Worm (Caenorhabditis elegans) whole organism, L4 larva: ENCODE data around the gene ttr-18.

Experiments
- F10B5.3 ChIP-seq: sonication (generic microtip); optimal IDR thresholded peaks from 2 replicates; lab custom pipeline; 2016; ENCODE audit warnings: mild to moderate bottlenecking, missing genetic modification characterization, missing compliant biosample characterization
- F26F4.8 ChIP-seq: fragments of 200-800 bp; sonication (Bioruptor generic); conservative IDR thresholded peaks from 2 replicates; pipeline ENCODE4 v1.3.6; 2022; ENCODE audit warnings: missing genetic modification characterization, missing compliant biosample characterization
- F37D6.2 ChIP-seq: sonication (generic microtip); optimal IDR thresholded peaks from 2 replicates; lab custom pipeline; 2016; ENCODE audit warnings: mild to moderate bottlenecking, missing genetic modification characterization, missing compliant biosample characterization
- T26A8.4 ChIP-seq: fragments of 200-800 bp; sonication (Bioruptor generic); IDR thresholded peaks from 2 replicates; pipeline ENCODE4 v1.3.6; 2022; ENCODE audit warnings: missing genetic modification characterization, missing compliant biosample characterization
- Y5F2A.4 ChIP-seq: fragments of 200-800 bp; sonication (Bioruptor generic); optimal IDR thresholded peaks from 2 replicates; lab custom pipeline; 2018; ENCODE audit warnings: mild to moderate bottlenecking, missing genetic modification characterization, missing compliant biosample characterization
- ZK337.2 ChIP-seq: fragments of 200-800 bp; sonication (Bioruptor generic); IDR thresholded peaks from 2 replicates; pipeline ENCODE4 v1.3.6; 2022; ENCODE audit warnings: missing genetic modification reagents, missing genetic modification characterization, missing compliant biosample characterization
- aha-1 ChIP-seq: fragments of 150-350 bp; peaks from one replicate; lab custom pipeline; 2014; ENCODE audit warnings: missing biosample characterization, missing genetic modification characterization
- ama-1 ChIP-seq: fragments of 150-350 bp; optimal IDR thresholded peaks from 2 replicates; lab custom pipeline; 2014; ENCODE audit warnings: inconsistent platforms, mixed read lengths
- arid-1 ChIP-seq: fragments of 200-800 bp; sonication (Bioruptor generic); conservative IDR thresholded peaks from 2 replicates; pipeline ENCODE4 v1.3.6; 2022; ENCODE audit warnings: missing genetic modification reagents, missing genetic modification characterization, missing compliant biosample characterization
- ceh-20 ChIP-seq: fragments of 200-800 bp; sonication (Bioruptor generic); IDR thresholded peaks from 2 replicates; pipeline ENCODE4 v1.3.6; 2022; ENCODE audit warnings: missing genetic modification reagents, missing genetic modification characterization, missing compliant biosample characterization
- ceh-62 ChIP-seq: sonication (generic microtip); optimal IDR thresholded peaks from 2 replicates; lab custom pipeline; 2017; ENCODE audit warnings: missing biosample characterization, missing genetic modification characterization
- ctbp-1 ChIP-seq: fragments of 200-800 bp; sonication (Bioruptor generic); IDR thresholded peaks from 2 replicates; pipeline ENCODE4 v1.3.6; 2022; ENCODE audit warnings: missing genetic modification reagents, missing genetic modification characterization, missing compliant biosample characterization
- daf-8 ChIP-seq: fragments of 200-800 bp; sonication (Bioruptor generic); IDR thresholded peaks from 2 replicates; pipeline ENCODE4 v1.3.6; 2022; ENCODE audit warnings: missing genetic modification characterization, missing compliant biosample characterization
- dmd-6 ChIP-seq: fragments of 200-800 bp; sonication (Bioruptor generic); IDR thresholded peaks from 2 replicates; pipeline ENCODE4 v1.3.6; 2022; ENCODE audit warnings: missing genetic modification reagents, missing genetic modification characterization, missing compliant biosample characterization
- dmd-8 ChIP-seq: fragments of 200-800 bp; sonication (Bioruptor generic); IDR thresholded peaks from 2 replicates; pipeline ENCODE4 v1.3.6; 2022; ENCODE audit warnings: missing genetic modification characterization, missing compliant biosample characterization
- dmd-9 ChIP-seq: fragments of 200-800 bp; sonication (Bioruptor generic); IDR thresholded peaks from 2 replicates; pipeline ENCODE4 v1.3.6; 2022; ENCODE audit warnings: missing genetic modification reagents, missing genetic modification characterization, missing compliant biosample characterization
- dpl-1 ChIP-seq: fragments of 150-350 bp; optimal IDR thresholded peaks from 2 replicates; lab custom pipeline; 2014; ENCODE audit warnings: missing biosample characterization, missing genetic modification reagents, missing genetic modification characterization
- egl-43 ChIP-seq: fragments of 200-800 bp; sonication (Bioruptor generic); IDR thresholded peaks from 2 replicates; pipeline ENCODE4 v1.3.6; 2022; ENCODE audit warnings: missing genetic modification reagents, missing genetic modification characterization, missing compliant biosample characterization
- jun-1 ChIP-seq: fragments of 150-350 bp; optimal IDR thresholded peaks from 2 replicates; lab custom pipeline; 2014; ENCODE audit warnings: missing biosample characterization, missing genetic modification reagents, missing genetic modification characterization
- lim-7 ChIP-seq: fragments of 200-800 bp; sonication (Bioruptor generic); IDR thresholded peaks from 2 replicates; pipeline ENCODE4 v1.3.6; 2022; ENCODE audit warnings: missing genetic modification characterization, missing compliant biosample characterization
- lin-1 ChIP-seq: fragments of 200-800 bp; sonication (Bioruptor generic); IDR thresholded peaks from 2 replicates; pipeline ENCODE4 v1.3.6; 2022; ENCODE audit warnings: missing genetic modification reagents, missing genetic modification characterization, missing compliant biosample characterization
- lin-13 ChIP-seq: fragments of 150-350 bp; optimal IDR thresholded peaks from 2 replicates; lab custom pipeline; 2014; ENCODE audit warnings: missing biosample characterization, missing genetic modification reagents, missing genetic modification characterization
- mdl-1 ChIP-seq, 2 experiments: fragments of 150-350 bp in 1 of 2; sonication (generic microtip) in 1 of 2; optimal IDR thresholded peaks; 2 replicates each; lab custom pipeline; 2014 to 2017; ENCODE audit warnings: missing biosample characterization in 2 of 2, missing genetic modification characterization in 2 of 2
- mes-2 ChIP-seq: sonication (generic microtip); optimal IDR thresholded peaks from 2 replicates; lab custom pipeline; 2016; ENCODE audit warnings: missing genotype, mild to moderate bottlenecking, missing genetic modification characterization, missing compliant biosample characterization; ENCODE audit not compliant: poor library complexity, severe bottlenecking
- mxl-2 ChIP-seq: fragments of 200-800 bp; sonication (Bioruptor generic); conservative IDR thresholded peaks from 2 replicates; pipeline ENCODE4 v1.3.6; 2022; ENCODE audit warnings: missing genetic modification reagents, missing genetic modification characterization, missing compliant biosample characterization
- nhr-11 ChIP-seq: fragments of 150-350 bp; optimal IDR thresholded peaks from 2 replicates; lab custom pipeline; 2014; ENCODE audit warnings: missing biosample characterization, missing genetic modification characterization
- nhr-25 ChIP-seq: sonication (generic microtip); optimal IDR thresholded peaks from 2 replicates; lab custom pipeline; 2017; ENCODE audit warnings: missing genetic modification characterization, mild to moderate bottlenecking, missing compliant biosample characterization, antibody characterized with exemption, moderate library complexity, borderline replicate concordance; ENCODE audit not compliant: insufficient read depth
- nhr-41 ChIP-seq: fragments of 200-800 bp; sonication (Bioruptor generic); IDR thresholded peaks from 2 replicates; pipeline ENCODE4 v1.3.6; 2022; ENCODE audit warnings: missing genetic modification reagents, missing genetic modification characterization, missing compliant biosample characterization
- nhr-48 ChIP-seq: sonication (generic microtip); optimal IDR thresholded peaks from 2 replicates; lab custom pipeline; 2016; ENCODE audit warnings: mild to moderate bottlenecking, missing genetic modification characterization, missing compliant biosample characterization
- nhr-6 ChIP-seq: fragments of 150-350 bp; optimal IDR thresholded peaks from 2 replicates; lab custom pipeline; 2014; ENCODE audit warnings: missing biosample characterization, missing genetic modification characterization
- pqm-1 ChIP-seq: sonication (generic microtip); optimal IDR thresholded peaks from 2 replicates; lab custom pipeline; 2017; ENCODE audit warnings: missing biosample characterization, missing genetic modification characterization
- rbr-2 ChIP-seq: sonication (generic microtip); optimal IDR thresholded peaks from 2 replicates; lab custom pipeline; 2016; ENCODE audit warnings: missing genotype, missing genetic modification characterization, missing compliant biosample characterization
- set-16 ChIP-seq: fragments of 200-800 bp; sonication (Bioruptor generic); IDR thresholded peaks from 2 replicates; pipeline ENCODE4 v1.3.6; 2022; ENCODE audit warnings: missing genetic modification reagents, missing genetic modification characterization, missing compliant biosample characterization
- skn-1 ChIP-seq: fragments of 150-350 bp; optimal IDR thresholded peaks from 2 replicates; lab custom pipeline; 2014; ENCODE audit warnings: missing biosample characterization, missing genetic modification characterization
- spr-3 ChIP-seq: fragments of 200-800 bp; sonication (Bioruptor generic); optimal IDR thresholded peaks from 2 replicates; lab custom pipeline; 2018; ENCODE audit warnings: mild to moderate bottlenecking, missing genetic modification characterization, missing compliant biosample characterization
- unc-39 ChIP-seq: sonication (generic microtip); optimal IDR thresholded peaks from 2 replicates; lab custom pipeline; 2017; ENCODE audit warnings: missing biosample characterization, missing genetic modification characterization
- unc-62 ChIP-seq, 3 experiments: fragments of 150-350 bp in 1 of 3; sonication (generic microtip); optimal IDR thresholded peaks in 2 of 3; peaks in 1 of 3; 1 replicate in 1 of 3; 2 replicates in 2 of 3; lab custom pipeline; 2014 to 2017; ENCODE audit warnings: missing biosample characterization in 3 of 3, missing genetic modification characterization in 3 of 3, missing genetic modification reagents in 3 of 3, missing genotype in 1 of 3
- zag-1 ChIP-seq: fragments of 150-350 bp; optimal IDR thresholded peaks from 2 replicates; lab custom pipeline; 2014; ENCODE audit warnings: missing biosample characterization, missing genetic modification characterization

Gene ttr-18

DNA sequence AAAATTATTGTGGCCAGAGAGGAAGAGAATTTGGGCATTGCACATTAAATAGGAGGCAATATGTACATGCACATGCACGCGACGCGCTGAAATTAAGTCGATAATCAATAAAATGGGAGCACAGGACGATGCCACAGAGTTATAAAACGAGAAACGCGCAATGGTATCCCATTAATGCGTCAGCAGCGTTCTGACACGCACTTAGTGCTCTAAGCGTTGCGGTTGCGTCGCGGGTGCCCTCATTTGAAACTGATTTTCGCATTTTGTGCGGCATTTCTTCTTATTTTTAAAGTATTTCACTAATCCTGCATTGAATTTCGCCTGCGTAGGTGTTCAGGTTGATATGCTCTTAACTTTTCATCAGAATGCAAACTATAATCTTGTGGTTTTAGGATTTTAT, 33.5 kb downstream of the ttr-18 start, which contains the start of gene rsp-1 (continued):
- TF ChIP-seq F26F4.8 (GFP tag; lab: Robert Waterston, UW) (no peak), ceh-20 (GFP tag; lab: Robert Waterston, UW) (peak; percentile 76), pqm-1 (tag; lab: Kevin White, UChicago) (peak; percentile 41), arid-1 (GFP tag; lab: Robert Waterston, UW) (peak; percentile 88), mxl-2 (no peak), dpl-1 (peak; percentile 86), skn-1 (tag; lab: Kevin White, UChicago) (no peak), dmd-6 (GFP tag; lab: Robert Waterston, UW) (peak; percentile 87), nhr-48 (peak; percentile 82), ceh-62 (no peak), F37D6.2 (tag; lab: Kevin White, UChicago) (peak; percentile 78), rbr-2 (tag; lab: Kevin White, UChicago) (peak; percentile 94), jun-1 (tag; lab: Kevin White, UChicago) (peak; percentile 72), mdl-1 (tag; optimal IDR thresholded peaks at IDR 0.05; lab: Kevin White, UChicago) (peak in 1 of 2 experiments; percentile 76), unc-39 (tag; lab: Kevin White, UChicago) (no peak), ctbp-1 (GFP tag; lab: Robert Waterston, UW) (peak; percentile 61; the same call in 1 of the 2 replicates), nhr-25 (tag; lab: Kevin White, UChicago) (peak; percentile 75), daf-8 (no peak), nhr-41 (no peak), unc-62 (GFP tag; optimal IDR thresholded peaks at IDR 0.05 in 1 of 2; lab: Kevin White, UChicago) (peak in 1 of 2 experiments; percentile 99), unc-62 (tag; optimal IDR thresholded peaks at IDR 0.05; lab: Kevin White, UChicago) (no peak), lin-13 (GFP tag; lab: Kevin White, UChicago) (peak; percentile 93), lim-7 (GFP tag; lab: Robert Waterston, UW) (no peak), zag-1 (tag; lab: Kevin White, UChicago) (no peak), lin-1 (GFP tag; lab: Robert Waterston, UW) (peak; percentile 80)

- no peak for TF ChIP-seq F10B5.3 (tag; lab: Kevin White, UChicago)
- no peak for TF ChIP-seq nhr-6 (tag; lab: Kevin White, UChicago)
- TF ChIP-seq dmd-8 (GFP tag; lab: Robert Waterston, UW) = no peak
- 0 out of 2 replicates have a peak, but pooled peaks have one; percentile 5 for TF ChIP-seq egl-43
- no peak for TF ChIP-seq ZK337.2 (GFP tag; lab: Robert Waterston, UW)
- no peak for TF ChIP-seq ama-1 (lab: Kevin White, UChicago)
- TF ChIP-seq aha-1 (tag; lab: Kevin White, UChicago) = peak; percentile 93
- TF ChIP-seq mes-2 (tag; lab: Kevin White, UChicago) = no peak
- TF ChIP-seq dmd-9 = no peak
- peak in 1 of 2 experiments; percentile 28 for TF ChIP-seq unc-62 (GFP tag; optimal IDR thresholded peaks at IDR 0.05 in 1 of 2; lab: Kevin White, UChicago)
- TF ChIP-seq unc-62 (tag; optimal IDR thresholded peaks at IDR 0.05; lab: Kevin White, UChicago) = no peak
These were observed 34.0 kb downstream of the ttr-18 start, which contains the start of gene rsp-2 for ce11 chrII:11452498-11453005. rsp-2 (minus strand) TSS chrII:11452955.

DNA sequence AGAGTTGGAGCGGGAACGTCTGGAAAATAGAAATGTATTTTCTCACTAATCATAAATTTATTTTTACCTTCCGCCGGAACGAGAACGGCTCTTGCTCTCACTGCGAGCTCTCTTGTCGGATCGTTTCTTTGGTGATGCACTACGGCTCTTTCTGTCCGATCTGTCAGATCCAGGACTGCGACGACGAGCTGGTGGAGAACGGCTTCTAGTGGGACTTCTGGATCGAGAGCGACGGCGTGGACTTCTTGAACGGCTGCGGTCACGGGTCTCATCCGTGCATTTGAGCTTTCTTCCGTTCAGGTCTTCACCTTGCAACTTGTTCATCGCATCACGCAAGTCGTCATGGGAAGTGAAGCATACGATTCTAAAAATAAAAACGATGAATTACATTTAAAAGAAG, 34.8 kb downstream of the ttr-18 start:
- TF ChIP-seq Y5F2A.4 (GFP tag; lab: Kevin White, UChicago) (no peak), egl-43 (0 out of 2 replicates have a peak, but pooled peaks have one; percentile 43), nhr-11 (no peak), spr-3 (GFP tag; lab: Kevin White, UChicago) (no peak), T26A8.4 (GFP tag; lab: Robert Waterston, UW) (no peak), set-16 (GFP tag; lab: Robert Waterston, UW) (peak; percentile 74)
- TF ChIP-seq, all 104 proteins: peak for 2
